Worm (Caenorhabditis elegans) whole organism, L3 larva: ENCODE data around the gene grk-2.
"Not testable (repeated sequence)": the region's sequence is repeated elsewhere in the genome, so short reads cannot be mapped to it uniquely, and the experiment has no call there.

Source experiments
- R02D3.7 ChIP-seq: fragments of 150-350 bp; optimal IDR thresholded peaks from 2 replicates; lab custom pipeline; 2014; ENCODE audit warnings: missing biosample characterization, missing genetic modification characterization
- ZK546.5 ChIP-seq: sonication (generic microtip); optimal IDR thresholded peaks from 2 replicates; lab custom pipeline; 2017; ENCODE audit warnings: missing biosample characterization, missing genetic modification characterization
- aly-2 ChIP-seq: fragments of 150-350 bp; optimal IDR thresholded peaks from 2 replicates; lab custom pipeline; 2014; ENCODE audit warnings: missing biosample characterization, missing genetic modification characterization
- ama-1 ChIP-seq: fragments of 150-350 bp; optimal IDR thresholded peaks from 2 replicates; lab custom pipeline; 2018
- ceh-28 ChIP-seq: fragments of 150-350 bp; optimal IDR thresholded peaks from 2 replicates; lab custom pipeline; 2014; ENCODE audit warnings: missing biosample characterization, missing genetic modification reagents, missing genetic modification characterization
- ceh-82 ChIP-seq: fragments of 150-350 bp; optimal IDR thresholded peaks from 2 replicates; lab custom pipeline; 2014; ENCODE audit warnings: missing biosample characterization, missing genetic modification characterization
- ceh-9 ChIP-seq: sonication (generic microtip); optimal IDR thresholded peaks from 2 replicates; lab custom pipeline; 2018; ENCODE audit warnings: missing biosample characterization, missing genetic modification characterization
- egl-27 ChIP-seq: sonication (generic microtip); optimal IDR thresholded peaks from 4 replicates; lab custom pipeline; 2017; ENCODE audit warnings: missing biosample characterization, missing genetic modification reagents, missing genetic modification characterization
- egl-5 ChIP-seq: fragments of 150-350 bp; optimal IDR thresholded peaks from 2 replicates; lab custom pipeline; 2017; ENCODE audit warnings: missing biosample characterization, missing genetic modification reagents, missing genetic modification characterization, inconsistent platforms
- elt-1 ChIP-seq: fragments of 150-350 bp; optimal IDR thresholded peaks from 2 replicates; lab custom pipeline; 2014; ENCODE audit warnings: missing biosample characterization, missing genetic modification characterization
- elt-2 ChIP-seq: sonication (generic microtip); optimal IDR thresholded peaks from 2 replicates; lab custom pipeline; 2016; ENCODE audit warnings: missing genetic modification reagents, mild to moderate bottlenecking, missing genetic modification characterization, missing compliant biosample characterization
- elt-3 ChIP-seq, 3 experiments: fragments of 150-350 bp in 1 of 3; sonication (generic microtip) in 2 of 3; optimal IDR thresholded peaks; 2 replicates in 2 of 3; 4 replicates in 1 of 3; lab custom pipeline; 2014 to 2017; ENCODE audit warnings: missing biosample characterization in 3 of 3, missing genetic modification characterization in 3 of 3
- eor-1 ChIP-seq, 2 experiments: fragments of 150-350 bp; optimal IDR thresholded peaks; 2 replicates each; lab custom pipeline; 2014 to 2018; ENCODE audit warnings: missing biosample characterization in 2 of 2, missing genetic modification characterization in 2 of 2
- fkh-10 ChIP-seq: sonication (generic microtip); optimal IDR thresholded peaks from 2 replicates; lab custom pipeline; 2017; ENCODE audit warnings: missing biosample characterization, missing genetic modification reagents, missing genetic modification characterization
- fkh-2 ChIP-seq: fragments of 150-350 bp; optimal IDR thresholded peaks from 2 replicates; lab custom pipeline; 2014; ENCODE audit warnings: missing biosample characterization, missing genetic modification reagents, missing genetic modification characterization
- fos-1 ChIP-seq: fragments of 150-350 bp; optimal IDR thresholded peaks from 2 replicates; lab custom pipeline; 2014; ENCODE audit warnings: missing biosample characterization, missing genetic modification characterization
- hmg-11 ChIP-seq: sonication (generic microtip); optimal IDR thresholded peaks from 2 replicates; lab custom pipeline; 2016; ENCODE audit warnings: missing genetic modification characterization, missing compliant biosample characterization
- jun-1 ChIP-seq: fragments of 150-350 bp; optimal IDR thresholded peaks from 2 replicates; lab custom pipeline; 2014; ENCODE audit warnings: missing biosample characterization, missing genetic modification reagents, missing genetic modification characterization
- lin-39 ChIP-seq: fragments of 150-350 bp; optimal IDR thresholded peaks from 2 replicates; lab custom pipeline; 2018; ENCODE audit warnings: missing biosample characterization, missing genetic modification reagents, missing genetic modification characterization
- lsy-12 ChIP-seq: sonication (generic microtip); optimal IDR thresholded peaks from 2 replicates; lab custom pipeline; 2016; ENCODE audit warnings: mild to moderate bottlenecking, missing genetic modification characterization, missing compliant biosample characterization
- mdl-1 ChIP-seq: fragments of 150-350 bp; optimal IDR thresholded peaks from 2 replicates; lab custom pipeline; 2014; ENCODE audit warnings: missing biosample characterization, missing genetic modification characterization
- mml-1 ChIP-seq: fragments of 150-350 bp; sonication (generic microtip); optimal IDR thresholded peaks from 3 replicates; lab custom pipeline; 2014; ENCODE audit warnings: missing biosample characterization, missing genetic modification characterization
- nfya-1 ChIP-seq: sonication (generic microtip); optimal IDR thresholded peaks from 2 replicates; lab custom pipeline; 2017; ENCODE audit warnings: missing genetic modification characterization, mild to moderate bottlenecking, missing compliant biosample characterization, antibody characterized with exemption, moderate library complexity; ENCODE audit not compliant: insufficient read depth
- nhr-11 ChIP-seq: fragments of 150-350 bp; optimal IDR thresholded peaks from 2 replicates; lab custom pipeline; 2014; ENCODE audit warnings: missing biosample characterization, missing genetic modification characterization
- nhr-12 ChIP-seq: fragments of 150-350 bp; optimal IDR thresholded peaks from 2 replicates; lab custom pipeline; 2014; ENCODE audit warnings: missing biosample characterization, missing genetic modification characterization
- nhr-23 ChIP-seq: fragments of 150-350 bp; optimal IDR thresholded peaks from 2 replicates; lab custom pipeline; 2014; ENCODE audit warnings: missing biosample characterization, missing genetic modification reagents, missing genetic modification characterization
- nhr-237 ChIP-seq: fragments of 150-350 bp; optimal IDR thresholded peaks from 2 replicates; lab custom pipeline; 2014; ENCODE audit warnings: missing biosample characterization, missing genetic modification characterization
- nhr-28 ChIP-seq: fragments of 150-350 bp; optimal IDR thresholded peaks from 2 replicates; lab custom pipeline; 2014; ENCODE audit warnings: missing biosample characterization, missing genetic modification characterization
- nhr-43 ChIP-seq: sonication (generic microtip); optimal IDR thresholded peaks from 2 replicates; lab custom pipeline; 2016; ENCODE audit warnings: mild to moderate bottlenecking, missing genetic modification characterization, missing compliant biosample characterization; ENCODE audit not compliant: poor library complexity, severe bottlenecking
- nhr-67 ChIP-seq: fragments of 150-350 bp; optimal IDR thresholded peaks from 2 replicates; lab custom pipeline; 2014; ENCODE audit warnings: missing biosample characterization, missing genetic modification characterization
- nhr-76 ChIP-seq: fragments of 150-350 bp; sonication (generic microtip); optimal IDR thresholded peaks from 5 replicates; lab custom pipeline; 2014; ENCODE audit warnings: missing biosample characterization, missing genetic modification characterization
- nhr-77 ChIP-seq: fragments of 150-350 bp; optimal IDR thresholded peaks from 2 replicates; lab custom pipeline; 2014; ENCODE audit warnings: missing biosample characterization, missing genetic modification characterization
- skn-1 ChIP-seq: fragments of 150-350 bp; optimal IDR thresholded peaks from 2 replicates; lab custom pipeline; 2014; ENCODE audit warnings: missing biosample characterization, missing genetic modification characterization
- snpc-4 ChIP-seq: fragments of 150-350 bp; optimal IDR thresholded peaks from 2 replicates; lab custom pipeline; 2014; ENCODE audit warnings: missing biosample characterization, missing genetic modification characterization
- unc-39 ChIP-seq: sonication (generic microtip); optimal IDR thresholded peaks from 4 replicates; lab custom pipeline; 2017; ENCODE audit warnings: missing biosample characterization, missing genetic modification characterization
- unc-62 ChIP-seq: fragments of 150-350 bp; sonication (generic microtip); optimal IDR thresholded peaks from 4 replicates; lab custom pipeline; 2014; ENCODE audit warnings: missing biosample characterization, missing genetic modification reagents, missing genetic modification characterization
- zag-1 ChIP-seq: fragments of 150-350 bp; optimal IDR thresholded peaks from 2 replicates; lab custom pipeline; 2014; ENCODE audit warnings: missing biosample characterization, missing genetic modification characterization
- ztf-11 ChIP-seq: fragments of 150-350 bp; optimal IDR thresholded peaks from 2 replicates; lab custom pipeline; 2014; ENCODE audit warnings: missing biosample characterization, missing genetic modification characterization
- ztf-4 ChIP-seq: fragments of 150-350 bp; optimal IDR thresholded peaks from 2 replicates; lab custom pipeline; 2014; ENCODE audit warnings: missing biosample characterization, missing genetic modification characterization

Gene grk-2

DNA sequence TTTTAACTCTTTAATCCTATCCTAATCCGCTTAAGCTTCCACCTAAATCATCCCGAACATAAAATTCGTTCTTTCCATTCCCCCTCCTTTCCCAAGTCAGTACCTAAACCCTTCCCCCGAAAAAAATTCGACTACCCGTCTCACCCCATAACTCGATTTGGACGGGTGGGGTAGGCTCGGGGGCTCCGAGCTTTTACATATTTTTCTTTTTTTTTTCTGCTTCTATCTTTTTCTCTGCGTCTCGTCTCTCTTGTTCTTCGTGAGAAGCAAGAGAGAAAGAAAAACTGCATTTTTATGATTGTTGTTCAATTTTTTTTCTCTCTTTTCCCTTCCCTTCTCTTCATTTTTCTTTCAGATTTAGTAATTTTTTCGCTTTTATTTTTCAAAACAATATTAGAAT lies 509 bp upstream of the grk-2 start:
- TF ChIP-seq jun-1 (tag; lab: Kevin White, UChicago) = no peak
- TF ChIP-seq nfya-1 = peak; percentile 40
- peak; percentile 82 for TF ChIP-seq fkh-10 (GFP tag; lab: Kevin White, UChicago)
- TF ChIP-seq mml-1 (tag; lab: Kevin White, UChicago) = no peak
- TF ChIP-seq nhr-11 (tag; lab: Kevin White, UChicago) = no peak
- no peak for TF ChIP-seq ZK546.5 (tag; lab: Kevin White, UChicago)
- TF ChIP-seq hmg-11 (tag; lab: Kevin White, UChicago) = peak; percentile 39
- TF ChIP-seq zag-1 = no peak

DNA sequence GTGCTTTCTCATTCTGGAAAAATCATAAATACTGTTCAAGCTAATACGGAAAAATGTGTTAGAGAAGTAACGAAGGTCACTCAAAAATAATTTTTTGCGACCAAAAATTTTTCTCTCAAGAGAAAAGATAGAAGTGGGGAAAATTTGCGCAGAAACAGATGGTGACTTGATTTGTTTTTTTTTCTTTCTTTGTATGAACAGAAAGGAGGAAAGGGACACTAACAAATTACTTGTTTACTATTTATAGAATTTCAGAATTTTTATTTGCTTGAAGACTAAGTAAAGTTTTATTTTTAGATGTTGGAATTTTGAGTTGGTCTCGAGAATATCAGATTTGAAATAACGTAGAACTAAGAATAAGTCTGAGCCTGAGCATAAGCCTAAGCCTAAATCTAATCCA lies 7.4 kb downstream of the grk-2 start, which contains the start of gene W02B3.4:
Gene W02B3.4 (minus strand): TSS at position 101 of the 400 bp plus-strand sequence.
- no peak for TF ChIP-seq egl-27
- no peak for TF ChIP-seq elt-2
- no peak for TF ChIP-seq ceh-9 (tag; lab: Kevin White, UChicago)
- TF ChIP-seq, all 47 proteins: peak for 0

DNA sequence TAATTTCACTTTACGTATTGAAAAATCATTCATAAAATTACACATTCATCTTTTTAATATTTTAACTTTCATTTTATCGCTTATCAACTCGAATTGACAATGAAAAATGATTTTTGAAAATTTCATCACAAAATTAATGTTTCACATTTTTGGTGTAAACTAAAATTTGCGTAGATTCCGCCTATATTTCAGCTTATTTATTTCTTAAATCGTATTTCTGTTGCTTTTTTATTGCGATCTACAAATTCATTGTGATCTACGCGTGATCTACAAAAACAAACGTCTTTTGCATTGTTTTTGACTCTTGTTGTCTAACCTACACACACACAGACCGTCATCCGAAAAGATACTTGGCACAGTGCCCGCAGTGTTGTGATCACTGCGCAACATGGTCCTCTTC lies 12.2 kb downstream of the grk-2 start:
- TF ChIP-seq elt-1 (tag; lab: Kevin White, UChicago) = no peak
- no peak for TF ChIP-seq R02D3.7 (tag; lab: Kevin White, UChicago)

DNA sequence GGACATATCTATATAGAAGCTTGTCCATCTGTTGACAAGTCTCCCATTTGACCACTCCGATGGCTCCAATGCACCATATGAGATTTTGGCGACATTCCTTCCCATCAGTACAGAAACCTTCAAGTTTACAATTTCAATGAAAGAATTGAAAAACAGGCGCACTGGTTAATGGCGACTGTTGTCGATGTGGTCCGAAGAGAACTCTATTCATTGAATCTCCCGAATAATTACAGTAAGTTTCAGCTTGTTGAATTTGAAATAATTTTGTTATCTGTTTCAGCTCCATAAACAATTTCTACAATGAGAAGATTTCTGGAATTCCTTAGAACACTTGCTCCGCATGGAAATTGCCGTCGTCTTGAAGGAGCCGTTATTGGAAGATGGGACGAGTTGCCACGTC lies 12.9 kb downstream of the grk-2 start, which contains the start of gene elf-1:
Gene elf-1 (plus strand): TSS at position 301 of the 400 bp plus-strand sequence.
- not testable (repeated sequence) for TF ChIP-seq fos-1, ztf-11, nhr-76 (tag; lab: Kevin White, UChicago)

DNA sequence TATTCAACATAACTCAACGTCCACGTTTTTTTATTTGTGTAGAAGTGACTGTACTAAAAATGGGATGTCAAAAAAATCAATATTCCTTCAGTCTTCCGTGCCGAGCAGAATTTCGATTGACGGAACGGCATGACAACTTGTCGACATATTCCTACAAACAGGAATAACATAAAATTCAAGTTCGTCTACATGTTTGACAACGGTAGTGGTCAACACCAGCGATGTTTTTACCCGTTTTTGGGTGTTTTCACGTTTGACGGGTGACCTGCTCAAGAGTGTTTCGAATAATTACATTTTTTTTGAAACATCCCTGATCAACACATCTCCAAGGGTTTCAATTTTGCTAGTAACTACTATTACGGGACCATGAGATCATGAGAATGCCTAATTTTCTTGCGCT lies 16.0 kb downstream of the grk-2 start, which contains the start of gene W02B3.7:
Gene W02B3.7 (minus strand): TSS at position 101 of the 400 bp plus-strand sequence.
- TF ChIP-seq elt-1 (tag; lab: Kevin White, UChicago) (no peak), fkh-2 (tag; lab: Kevin White, UChicago) (no peak), snpc-4 (tag; lab: Kevin White, UChicago) (no peak), hmg-11 (tag; lab: Kevin White, UChicago) (no peak), ama-1 (lab: Kevin White, UChicago) (no peak), nhr-11 (tag; lab: Kevin White, UChicago) (no peak), nhr-67 (no peak), ceh-28 (no peak), lin-39 (no peak), elt-3 (tag; optimal IDR thresholded peaks at IDR 0.05; lab: Kevin White, UChicago) (no peak), nhr-12 (tag; lab: Kevin White, UChicago) (no peak), nhr-23 (tag; lab: Kevin White, UChicago) (no peak), nhr-237 (no peak), ztf-4 (tag; lab: Kevin White, UChicago) (no peak), ZK546.5 (tag; lab: Kevin White, UChicago) (no peak), nhr-28 (no peak), aly-2 (tag; lab: Kevin White, UChicago) (no peak)

DNA sequence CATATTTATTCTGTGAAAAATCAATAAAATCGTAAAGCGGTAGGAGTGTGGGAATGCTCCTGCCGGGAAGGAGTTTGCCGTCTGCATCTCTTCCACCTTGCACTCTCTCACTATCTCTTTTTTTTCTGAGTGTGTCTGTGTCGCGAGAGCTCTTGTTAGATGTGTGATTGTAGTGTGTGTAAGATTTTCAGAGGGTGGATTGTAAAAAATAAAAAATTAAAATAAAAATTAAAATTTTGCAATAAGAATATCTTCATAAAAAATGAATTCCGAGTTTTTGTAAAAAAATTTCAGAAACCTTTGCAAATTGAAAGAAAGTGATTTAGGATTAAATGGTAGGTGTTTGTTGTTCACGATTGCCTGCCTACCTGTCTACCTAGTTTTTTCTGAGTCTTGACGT lies 20.4 kb downstream of the grk-2 start, which contains the start of gene sel-15:
Gene sel-15 (minus strand): TSS at position 101 of the 400 bp plus-strand sequence.
- TF ChIP-seq nhr-23 (tag; lab: Kevin White, UChicago) = no peak
- TF ChIP-seq lsy-12 (tag; lab: Kevin White, UChicago) = no peak
- no peak for TF ChIP-seq hmg-11 (tag; lab: Kevin White, UChicago)
- no peak for TF ChIP-seq ama-1 (lab: Kevin White, UChicago)
- no peak for TF ChIP-seq ztf-11 (tag; lab: Kevin White, UChicago)
- no peak for TF ChIP-seq skn-1 (tag; lab: Kevin White, UChicago)
- no peak for TF ChIP-seq nhr-77 (tag; lab: Kevin White, UChicago)
- TF ChIP-seq eor-1 (tag; optimal IDR thresholded peaks at IDR 0.05; lab: Kevin White, UChicago) = no peak
- no peak for TF ChIP-seq mdl-1
- TF ChIP-seq nhr-11 (tag; lab: Kevin White, UChicago) = no peak
- TF ChIP-seq ceh-82 = no peak
- no peak for TF ChIP-seq egl-5 (tag; lab: Kevin White, UChicago)
- no peak for TF ChIP-seq ZK546.5 (tag; lab: Kevin White, UChicago)
- no peak for TF ChIP-seq nhr-237
- TF ChIP-seq nfya-1 = no peak
- no peak for TF ChIP-seq unc-62
- no peak for TF ChIP-seq nhr-43 (tag; lab: Kevin White, UChicago)
- TF ChIP-seq elt-1 (tag; lab: Kevin White, UChicago) = no peak
- TF ChIP-seq unc-39 (tag; lab: Kevin White, UChicago) = no peak
